Worm (Caenorhabditis elegans) whole organism, L4/young adult: Measurements from ENCODE around the gene F07C6.3.
A peak's percentile ranks its signal among the peaks of the same experiment; 100 is the strongest.

Experiments
- W03F9.2 ChIP-seq: fragments of 150-350 bp; optimal IDR thresholded peaks from 2 replicates; lab custom pipeline; 2014; ENCODE audit warnings: missing biosample characterization, missing genetic modification characterization
- dao-5 ChIP-seq: sonication (generic microtip); optimal IDR thresholded peaks from 2 replicates; lab custom pipeline; 2016; ENCODE audit warnings: missing genotype, missing genetic modification characterization, moderate library complexity, missing compliant biosample characterization
- him-1 ChIP-seq: sonication (generic microtip); optimal IDR thresholded peaks from 2 replicates; lab custom pipeline; 2016; ENCODE audit warnings: missing genotype, missing genetic modification reagents, missing genetic modification characterization, missing compliant biosample characterization

Gene F07C6.3

ce11 chrIV:12830829-12831392 is 41.9 kb downstream of the F07C6.3 start:
- TF ChIP-seq dao-5 (no peak), him-1 (tag; lab: Kevin White, UChicago) (no peak)

ce11 chrIV:12831609-12832500 is 42.8 kb downstream of the F07C6.3 start:
- TF ChIP-seq W03F9.2 (tag; lab: Kevin White, UChicago) (peak; percentile 42), dao-5 (no peak), him-1 (tag; lab: Kevin White, UChicago) (no peak)

- TF ChIP-seq W03F9.2 (tag; lab: Kevin White, UChicago) (no peak), him-1 (tag; lab: Kevin White, UChicago) (no peak), dao-5 (no peak)
These were observed 44.8 kb downstream of the F07C6.3 start for ce11 chrIV:12833698-12834416.

ce11 chrIV:12834417-12834731 is 45.3 kb downstream of the F07C6.3 start:
- no peak for TF ChIP-seq him-1 (tag; lab: Kevin White, UChicago)
- TF ChIP-seq W03F9.2 (tag; lab: Kevin White, UChicago) = no peak
- TF ChIP-seq dao-5 = no peak

ce11 chrIV:12835363-12835762 is 46.3 kb downstream of the F07C6.3 start:
- TF ChIP-seq him-1 (tag; lab: Kevin White, UChicago) (no peak), dao-5 (no peak), W03F9.2 (tag; lab: Kevin White, UChicago) (no peak)

- TF ChIP-seq dao-5 (no peak), W03F9.2 (tag; lab: Kevin White, UChicago) (no peak), him-1 (tag; lab: Kevin White, UChicago) (no peak)
These were observed 47.2 kb downstream of the F07C6.3 start, which contains the start of gene M02B1.3 for ce11 chrIV:12836208-12836607. Gene M02B1.3, plus strand, starts transcription at chrIV:12836508.
